Worm (Caenorhabditis elegans): ENCODE measurements around the gene stt-3.

Gene stt-3

DNA sequence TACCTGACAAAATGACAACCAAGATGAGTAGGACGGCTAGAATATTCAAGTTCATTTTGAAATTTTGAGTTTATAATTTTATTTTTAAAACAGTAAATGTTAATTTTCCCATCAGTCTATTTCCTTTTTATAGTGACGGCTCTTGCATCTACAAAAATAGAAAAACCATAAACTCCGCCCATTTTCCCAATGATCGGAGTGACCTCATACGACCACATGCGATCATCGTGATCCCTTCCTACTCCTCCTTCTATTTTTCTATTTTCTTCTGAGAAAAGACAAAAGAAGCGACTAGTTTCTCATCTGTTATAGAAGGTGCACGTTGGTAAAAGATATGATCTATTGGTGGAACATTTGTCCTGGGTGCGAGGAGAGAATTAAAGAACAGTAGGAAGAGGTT is 33.0 kb upstream of the stt-3 start, which contains the start of gene C23G10.11:
C23G10.11 (minus strand) TSS at position 101 of the 400 bp plus-strand sequence.
- no peak for TF ChIP-seq ztf-23 (GFP tag; IDR thresholded peaks at IDR 0.05)
- TF ChIP-seq ref-1 (GFP tag; conservative IDR thresholded peaks at IDR 0.05) = no peak
- no peak for TF ChIP-seq flt-1 (GFP tag; IDR thresholded peaks at IDR 0.05)
- TF ChIP-seq klf-2 (GFP tag; conservative IDR thresholded peaks at IDR 0.05) = no peak
- TF ChIP-seq cog-1 (tag; optimal IDR thresholded peaks at IDR 0.05) = no peak
- no peak for TF ChIP-seq med-1 (GFP tag; optimal IDR thresholded peaks at IDR 0.05; ENCODE audit: insufficient read depth)
- no peak for TF ChIP-seq ztf-29 (GFP tag; IDR thresholded peaks at IDR 0.05)
- TF ChIP-seq tab-1 (GFP tag; IDR thresholded peaks at IDR 0.05) = no peak
- TF ChIP-seq T22C8.4 (GFP tag; IDR thresholded peaks at IDR 0.05) = no peak

DNA sequence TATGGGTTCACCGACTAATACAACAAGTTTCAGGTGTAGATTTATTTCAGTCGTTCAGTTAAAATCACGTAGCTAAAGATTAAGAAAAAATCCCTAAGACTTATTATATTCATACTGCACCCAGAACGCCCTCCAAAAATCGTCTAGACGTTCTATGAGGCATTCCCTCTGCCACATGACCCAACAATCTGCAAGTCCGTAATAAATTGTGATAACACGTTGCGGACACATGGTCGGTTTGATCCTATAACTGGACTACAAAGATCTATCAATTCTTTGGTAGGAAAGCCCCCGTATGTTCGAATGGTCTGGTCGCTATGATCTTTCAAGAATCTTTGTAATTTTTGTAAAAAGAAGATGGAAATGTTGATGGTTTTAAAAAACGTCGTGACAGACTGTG is 32.5 kb upstream of the stt-3 start:
- TF ChIP-seq tab-1 (GFP tag; IDR thresholded peaks at IDR 0.05) = no peak
- no peak for TF ChIP-seq cog-1 (tag; optimal IDR thresholded peaks at IDR 0.05)
- TF ChIP-seq med-1 (GFP tag; optimal IDR thresholded peaks at IDR 0.05; ENCODE audit: insufficient read depth) = no peak
- TF ChIP-seq klf-2 (GFP tag; conservative IDR thresholded peaks at IDR 0.05) = no peak
- no peak for TF ChIP-seq T22C8.4 (GFP tag; IDR thresholded peaks at IDR 0.05)
- TF ChIP-seq ref-1 (GFP tag; conservative IDR thresholded peaks at IDR 0.05) = no peak
- no peak for TF ChIP-seq ztf-23 (GFP tag; IDR thresholded peaks at IDR 0.05)
- no peak for TF ChIP-seq ztf-29 (GFP tag; IDR thresholded peaks at IDR 0.05)
- TF ChIP-seq flt-1 (GFP tag; IDR thresholded peaks at IDR 0.05) = no peak

DNA sequence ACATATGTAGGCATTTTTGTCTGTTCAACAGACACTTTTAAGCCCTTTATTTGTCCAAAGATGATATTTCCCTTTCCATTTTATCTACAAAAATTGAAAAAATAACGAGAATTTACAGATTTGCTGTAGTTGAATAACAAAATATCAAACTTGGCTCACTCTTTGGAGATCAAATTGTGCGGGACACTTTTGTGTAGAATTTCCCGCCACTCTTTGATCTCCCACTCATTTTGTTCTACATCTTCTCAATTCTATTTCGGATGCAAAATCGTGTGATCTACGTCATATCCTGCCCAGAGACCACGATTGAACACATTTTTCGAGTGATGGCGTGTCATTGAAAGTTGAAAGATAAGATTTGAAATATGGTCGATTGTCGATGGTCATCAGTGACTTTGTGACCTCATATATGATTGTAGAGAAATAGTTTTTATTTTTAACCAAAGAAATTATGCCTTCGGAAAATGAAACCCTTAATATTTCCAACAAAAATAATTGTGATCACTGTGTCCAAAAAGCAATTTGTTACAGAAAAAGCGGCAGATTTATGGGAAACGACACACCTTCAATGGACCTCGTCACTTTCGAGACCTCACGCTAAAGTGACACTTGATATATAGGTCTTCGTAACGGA is 31.5 kb upstream of the stt-3 start, which contains the start of gene hot-4:
hot-4 (plus strand) TSS at position 584 of the 634 bp plus-strand sequence.
- TF ChIP-seq ref-1 (GFP tag; conservative IDR thresholded peaks at IDR 0.05) = no peak
- TF ChIP-seq med-1 (GFP tag; optimal IDR thresholded peaks at IDR 0.05; ENCODE audit: insufficient read depth) = no peak
- TF ChIP-seq ztf-29 (GFP tag; IDR thresholded peaks at IDR 0.05) = no peak
- TF ChIP-seq ztf-23 (GFP tag; IDR thresholded peaks at IDR 0.05) = no peak
- TF ChIP-seq klf-2 (GFP tag; conservative IDR thresholded peaks at IDR 0.05) = no peak
- no peak for TF ChIP-seq tab-1 (GFP tag; IDR thresholded peaks at IDR 0.05)
- TF ChIP-seq flt-1 (GFP tag; IDR thresholded peaks at IDR 0.05) = no peak
- no peak for TF ChIP-seq cog-1 (tag; optimal IDR thresholded peaks at IDR 0.05)
- TF ChIP-seq T22C8.4 (GFP tag; IDR thresholded peaks at IDR 0.05) = no peak

DNA sequence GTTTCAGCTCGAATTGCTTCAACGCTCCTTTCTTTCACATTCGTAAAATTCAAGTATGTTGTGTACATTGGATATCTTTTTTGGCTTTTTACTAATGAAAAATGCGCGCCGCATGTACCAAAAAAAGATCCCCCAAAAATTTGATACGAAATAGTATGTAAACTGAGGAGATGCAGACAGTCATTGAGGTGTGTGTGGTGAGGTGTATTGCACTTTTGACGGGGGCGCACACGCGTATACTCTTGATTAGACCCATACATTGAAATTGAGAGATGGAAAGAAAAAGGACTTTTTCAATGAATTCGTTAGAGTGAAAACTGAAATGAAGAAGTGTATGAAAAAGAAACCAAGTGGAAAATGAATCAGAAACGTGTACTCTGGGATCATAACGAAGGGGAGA is 27.0 kb upstream of the stt-3 start:
- TF ChIP-seq cog-1 (tag; optimal IDR thresholded peaks at IDR 0.05) = no peak
- TF ChIP-seq ztf-23 (GFP tag; IDR thresholded peaks at IDR 0.05) = no peak
- no peak for TF ChIP-seq ref-1 (GFP tag; conservative IDR thresholded peaks at IDR 0.05)
- TF ChIP-seq med-1 (GFP tag; optimal IDR thresholded peaks at IDR 0.05; ENCODE audit: insufficient read depth) = no peak
- no peak for TF ChIP-seq tab-1 (GFP tag; IDR thresholded peaks at IDR 0.05)
- TF ChIP-seq flt-1 (GFP tag; IDR thresholded peaks at IDR 0.05) = no peak
- TF ChIP-seq T22C8.4 (GFP tag; IDR thresholded peaks at IDR 0.05) = no peak
- TF ChIP-seq ztf-29 (GFP tag; IDR thresholded peaks at IDR 0.05) = no peak

DNA sequence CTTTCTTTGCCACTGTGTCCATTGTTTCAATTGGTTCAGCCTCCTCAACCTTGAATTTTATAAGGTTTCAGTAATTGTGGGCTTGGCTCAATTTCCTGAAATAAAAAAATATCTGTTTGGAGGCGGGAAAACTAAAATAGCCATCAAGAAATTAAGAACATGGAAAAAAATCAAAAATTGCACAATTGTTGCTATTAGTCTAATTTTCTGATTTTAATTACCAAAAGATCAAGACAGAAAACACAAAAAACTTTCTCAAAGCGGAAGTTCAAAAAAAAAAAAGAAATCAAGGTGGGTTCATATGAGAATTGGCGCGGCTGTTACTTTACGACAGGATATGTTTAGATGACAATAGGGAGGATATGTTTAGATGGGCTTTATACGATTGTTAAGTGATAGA is 17.6 kb upstream of the stt-3 start, which contains the start of gene esyt-2:
esyt-2 (minus strand) TSS at position 101 of the 400 bp plus-strand sequence.
- no peak for TF ChIP-seq ztf-23 (GFP tag; IDR thresholded peaks at IDR 0.05)
- no peak for TF ChIP-seq ztf-29 (GFP tag; IDR thresholded peaks at IDR 0.05)
- no peak for TF ChIP-seq med-1 (GFP tag; optimal IDR thresholded peaks at IDR 0.05; ENCODE audit: insufficient read depth)
- no peak for TF ChIP-seq klf-2 (GFP tag; conservative IDR thresholded peaks at IDR 0.05)
- TF ChIP-seq flt-1 (GFP tag; IDR thresholded peaks at IDR 0.05) = no peak

- TF ChIP-seq ztf-29 (GFP tag; IDR thresholded peaks at IDR 0.05) (no peak), ref-1 (GFP tag; conservative IDR thresholded peaks at IDR 0.05) (no peak)
These were observed 16.6 kb upstream of the stt-3 start for ce11 chrIII:6231880-6232279.

DNA sequence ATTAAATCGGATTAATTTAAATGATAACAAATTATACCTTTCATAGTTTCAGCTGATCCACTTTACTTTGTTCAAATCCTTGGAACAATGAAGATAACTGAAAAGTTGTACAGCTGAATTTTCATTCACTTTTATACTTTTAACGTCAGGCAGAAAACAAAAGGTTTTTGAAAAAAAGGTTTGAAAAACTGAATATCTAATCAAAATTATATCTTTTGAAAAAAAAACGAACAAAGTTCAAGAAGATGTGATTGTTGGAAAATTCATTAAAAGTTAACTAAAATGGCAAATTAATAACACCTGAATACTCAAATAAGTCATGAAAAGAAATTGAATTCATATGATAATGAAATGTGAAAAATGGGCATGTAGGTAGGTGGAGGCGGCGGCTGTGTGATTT is 11.8 kb upstream of the stt-3 start, which contains the start of gene T12A2.21:
T12A2.21 (minus strand) TSS at position 101 of the 400 bp plus-strand sequence.
- no peak for TF ChIP-seq ref-1 (GFP tag; conservative IDR thresholded peaks at IDR 0.05)
- no peak for TF ChIP-seq T22C8.4 (GFP tag; IDR thresholded peaks at IDR 0.05)
- TF ChIP-seq cog-1 (tag; optimal IDR thresholded peaks at IDR 0.05) = no peak
- no peak for TF ChIP-seq med-1 (GFP tag; optimal IDR thresholded peaks at IDR 0.05; ENCODE audit: insufficient read depth)
- no peak for TF ChIP-seq klf-2 (GFP tag; conservative IDR thresholded peaks at IDR 0.05)
- TF ChIP-seq ztf-29 (GFP tag; IDR thresholded peaks at IDR 0.05) = no peak
- TF ChIP-seq flt-1 (GFP tag; IDR thresholded peaks at IDR 0.05) = no peak
- TF ChIP-seq ztf-23 (GFP tag; IDR thresholded peaks at IDR 0.05) = no peak
- no peak for TF ChIP-seq tab-1 (GFP tag; IDR thresholded peaks at IDR 0.05)

ce11 chrIII:6240528-6240927 is 7.9 kb upstream of the stt-3 start, which contains the start of gene T12A2.3:
Gene T12A2.3 (plus strand): TSS chrIII:6240828.
- TF ChIP-seq med-1 (GFP tag; optimal IDR thresholded peaks at IDR 0.05; ENCODE audit: insufficient read depth) (no peak), ztf-23 (GFP tag; IDR thresholded peaks at IDR 0.05) (no peak), flt-1 (GFP tag; IDR thresholded peaks at IDR 0.05) (no peak), klf-2 (GFP tag; conservative IDR thresholded peaks at IDR 0.05) (no peak)

DNA sequence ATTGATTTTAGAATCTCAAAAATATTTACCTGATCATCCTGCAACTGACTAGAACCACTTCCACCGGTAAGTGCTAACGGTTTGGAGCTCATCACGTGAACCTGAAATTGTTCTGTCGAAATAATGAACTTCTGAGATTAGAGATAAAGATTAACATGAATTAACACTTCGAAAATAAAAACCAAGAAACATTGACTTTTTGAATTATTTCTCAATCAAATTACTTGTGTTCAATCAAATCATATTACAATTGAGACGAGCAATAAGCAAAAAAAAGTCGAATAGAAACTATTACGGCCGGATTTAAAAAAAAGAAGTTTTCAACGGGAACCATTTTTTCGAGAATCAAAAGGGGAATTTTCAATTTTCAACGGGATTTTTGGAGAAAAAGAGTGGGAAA is 2.7 kb upstream of the stt-3 start, which contains the start of gene bcas-2:
bcas-2 (minus strand) TSS at position 101 of the 400 bp plus-strand sequence.
- TF ChIP-seq tab-1 (GFP tag; IDR thresholded peaks at IDR 0.05) (no peak), ztf-29 (GFP tag; IDR thresholded peaks at IDR 0.05) (no peak), klf-2 (GFP tag; conservative IDR thresholded peaks at IDR 0.05) (no peak), ztf-23 (GFP tag; IDR thresholded peaks at IDR 0.05) (no peak), T22C8.4 (GFP tag; IDR thresholded peaks at IDR 0.05) (no peak), cog-1 (tag; optimal IDR thresholded peaks at IDR 0.05) (no peak), flt-1 (GFP tag; IDR thresholded peaks at IDR 0.05) (no peak), med-1 (GFP tag; optimal IDR thresholded peaks at IDR 0.05; ENCODE audit: insufficient read depth) (no peak), ref-1 (GFP tag; conservative IDR thresholded peaks at IDR 0.05) (no peak)

- TF ChIP-seq cog-1 (tag; optimal IDR thresholded peaks at IDR 0.05) (no peak), klf-2 (GFP tag; conservative IDR thresholded peaks at IDR 0.05) (no peak), tab-1 (GFP tag; IDR thresholded peaks at IDR 0.05) (no peak), flt-1 (GFP tag; IDR thresholded peaks at IDR 0.05) (no peak), T22C8.4 (GFP tag; IDR thresholded peaks at IDR 0.05) (no peak), ztf-23 (GFP tag; IDR thresholded peaks at IDR 0.05) (no peak), ref-1 (GFP tag; conservative IDR thresholded peaks at IDR 0.05) (no peak), ztf-29 (GFP tag; IDR thresholded peaks at IDR 0.05) (no peak), med-1 (GFP tag; optimal IDR thresholded peaks at IDR 0.05; ENCODE audit: insufficient read depth) (no peak)
These were observed 3.1 kb downstream of the stt-3 start, which contains the start of gene amdh-1 for ce11 chrIII:6251511-6251910. Gene amdh-1 (plus strand): TSS chrIII:6251811.

Measured in whole organism, midembryonic.